Fruit fly (Drosophila melanogaster): ENCODE results near the gene CG6028.

The CG6028 gene

DNA sequence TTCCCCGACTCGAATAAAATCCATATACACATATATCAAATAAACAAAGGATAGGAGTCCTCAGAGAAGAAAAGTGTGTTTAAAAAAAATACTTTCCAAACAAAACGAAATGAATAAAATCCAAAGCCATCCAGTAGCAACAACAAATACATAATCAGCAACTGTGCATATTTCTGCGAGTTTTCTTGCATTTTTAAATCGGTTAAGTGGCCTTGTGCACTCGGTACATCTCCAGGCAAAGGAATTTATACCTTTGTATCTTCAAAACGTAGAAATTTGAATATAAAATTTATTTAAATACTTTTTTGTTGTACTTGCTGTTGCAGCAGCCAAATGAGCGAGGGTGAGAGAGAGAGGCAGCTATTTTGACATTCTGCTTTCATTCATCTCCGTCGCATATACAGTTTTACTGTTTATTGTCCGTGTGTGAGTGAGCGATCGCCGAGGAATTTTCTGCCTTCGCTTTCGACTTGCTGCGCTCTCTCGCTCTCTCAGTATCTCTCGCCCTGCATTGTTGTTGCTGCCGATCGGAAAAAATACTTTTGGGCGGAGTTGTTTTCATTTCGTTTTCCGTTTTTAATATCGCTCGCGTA lies 17.1 kb upstream of the CG6028 start:
- TF ChIP-seq CTCF (optimal IDR thresholded peaks at IDR 0.05) (no peak), CG8478 (optimal IDR thresholded peaks at IDR 0.05) (no peak)

DNA sequence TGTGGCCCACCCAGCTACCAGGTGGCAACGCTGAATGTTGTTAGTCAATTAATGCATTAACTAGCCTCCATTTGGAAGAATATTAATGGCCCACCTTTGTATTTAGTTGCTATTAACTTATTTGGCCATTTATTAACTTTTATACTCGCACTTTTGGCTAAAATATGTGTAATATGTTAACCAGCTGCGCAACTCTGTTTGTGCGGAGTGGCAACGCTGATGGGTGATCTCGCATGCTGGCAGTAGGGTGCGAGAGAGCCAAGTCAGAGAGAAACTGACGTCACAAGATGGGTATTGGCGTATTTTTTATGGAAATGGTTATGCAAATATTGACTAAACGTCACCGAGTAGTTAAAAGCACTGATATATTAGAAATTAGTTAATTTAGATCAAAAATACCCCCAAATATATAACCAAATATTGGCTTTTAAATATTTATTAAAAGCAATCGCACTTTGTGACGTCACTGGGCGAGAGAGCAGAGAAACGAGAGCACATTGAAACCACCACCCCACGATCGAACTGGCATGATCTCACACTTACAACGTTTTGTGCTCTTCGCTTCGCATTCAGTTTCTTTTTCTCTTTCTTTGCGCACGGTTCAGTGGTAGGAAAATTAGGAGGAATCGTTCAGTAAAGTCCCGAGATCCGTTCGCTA lies 16.4 kb upstream of the CG6028 start, which contains the start of gene how:
TSS of gene how (plus strand) at position 567 of the 658 bp plus-strand sequence.
- no peak for TF ChIP-seq CG8478 (optimal IDR thresholded peaks at IDR 0.05)
- peak in 1 of 2 experiments; percentile 52 for TF ChIP-seq CTCF (optimal IDR thresholded peaks at IDR 0.05)

DNA sequence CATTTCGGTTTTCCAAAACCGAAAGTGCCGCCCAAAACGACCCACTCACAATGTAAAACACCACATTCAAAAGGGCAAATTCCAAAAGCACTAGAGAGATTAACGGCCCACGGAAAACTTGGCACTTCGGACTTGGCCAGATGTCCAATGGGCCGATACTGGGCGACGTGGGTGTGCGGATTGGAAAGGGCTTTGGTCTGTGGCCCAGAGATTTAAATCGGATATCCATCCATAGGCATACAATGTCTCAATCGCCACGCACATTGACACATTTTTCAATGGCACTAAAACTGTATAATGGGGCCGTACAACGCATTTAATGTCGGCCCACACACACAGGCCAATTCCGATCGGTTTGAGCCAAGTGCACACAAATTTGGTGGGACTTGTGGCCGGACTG lies 15.1 kb upstream of the CG6028 start:
- no peak for TF ChIP-seq CG8478 (optimal IDR thresholded peaks at IDR 0.05)
- TF ChIP-seq CTCF (optimal IDR thresholded peaks at IDR 0.05) = no peak

DNA sequence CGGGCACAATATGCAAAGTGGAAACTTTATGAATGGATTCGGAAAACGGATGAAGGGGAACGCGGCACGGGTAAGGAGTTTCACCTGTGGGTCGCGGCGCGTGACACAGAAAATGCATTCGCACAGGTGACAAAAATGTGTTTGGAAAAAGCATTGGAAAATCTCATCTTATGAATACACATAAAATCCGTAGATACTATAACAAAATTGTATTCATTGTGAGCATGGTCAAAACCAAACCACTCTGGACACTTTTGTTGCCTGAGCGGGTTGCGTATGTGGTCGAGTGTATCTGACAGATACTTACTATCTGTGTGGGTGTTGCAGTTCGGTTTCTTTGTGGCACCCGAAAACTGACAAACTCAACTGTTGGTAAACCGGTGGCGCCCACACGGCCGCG lies 14.2 kb upstream of the CG6028 start:
- TF ChIP-seq CG8478 (optimal IDR thresholded peaks at IDR 0.05) (no peak), CTCF (optimal IDR thresholded peaks at IDR 0.05) (no peak)

DNA sequence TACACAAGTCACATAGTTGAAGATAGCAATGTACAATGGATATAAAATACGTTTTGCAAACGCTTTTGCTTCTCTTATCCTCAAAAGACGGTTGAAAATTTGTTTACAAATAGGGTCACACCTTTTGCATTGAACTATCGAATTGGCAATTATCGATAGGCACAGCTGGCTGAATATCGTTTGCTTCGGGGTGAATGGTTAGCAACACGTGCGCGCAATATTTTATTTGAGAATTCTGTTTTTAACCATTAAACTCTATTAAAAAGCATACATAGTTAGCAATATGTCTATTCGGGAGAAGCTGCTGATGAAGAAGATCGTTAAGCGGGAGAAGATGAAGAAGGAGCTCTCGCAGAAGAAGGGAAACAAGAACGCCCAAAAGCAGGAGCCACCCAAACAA lies 10.2 kb upstream of the CG6028 start:
- TF ChIP-seq CTCF (optimal IDR thresholded peaks at IDR 0.05) (peak in 1 of 2 experiments; percentile 26), CG8478 (optimal IDR thresholded peaks at IDR 0.05) (no peak)

DNA sequence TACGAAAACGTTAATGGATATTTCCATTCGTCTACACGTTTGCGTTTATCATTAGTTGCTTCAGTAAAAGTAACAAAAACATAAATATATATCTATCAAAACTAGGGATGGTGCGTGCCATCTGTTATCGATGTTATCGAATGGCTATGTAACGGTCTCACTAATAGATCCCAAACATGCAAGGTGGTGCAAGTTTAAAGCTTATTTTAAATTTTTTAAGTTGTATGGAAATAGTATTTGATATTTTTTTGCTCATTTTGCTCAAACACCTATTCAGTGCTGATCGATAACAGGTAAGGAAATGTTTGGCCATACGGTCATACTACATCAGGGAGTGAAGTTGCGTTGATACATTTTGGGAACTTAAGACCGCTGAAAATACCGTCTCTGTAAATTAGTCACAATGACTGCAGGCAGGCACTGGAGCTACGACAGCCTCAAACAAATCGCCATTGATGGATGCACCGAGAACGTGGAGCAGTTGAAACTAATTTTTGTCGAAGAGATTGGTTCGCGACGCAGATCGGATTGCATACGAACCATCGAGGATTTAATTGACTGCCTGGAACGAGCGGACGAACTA lies 8.9 kb upstream of the CG6028 start, which contains the start of the genes CG45099, CG6015, pit and Fadd:
TSS of gene CG45099 (minus strand) at position 127 of the 583 bp plus-strand sequence.
TSS of gene CG6015 (minus strand) at position 127 of the 583 bp plus-strand sequence.
TSS of gene pit (plus strand) at position 139 of the 583 bp plus-strand sequence.
TSS of gene Fadd (plus strand) at position 296 of the 583 bp plus-strand sequence.
- TF ChIP-seq CG8478 (optimal IDR thresholded peaks at IDR 0.05) (no peak), CTCF (optimal IDR thresholded peaks at IDR 0.05) (peak in 1 of 2 experiments; percentile 23)

DNA sequence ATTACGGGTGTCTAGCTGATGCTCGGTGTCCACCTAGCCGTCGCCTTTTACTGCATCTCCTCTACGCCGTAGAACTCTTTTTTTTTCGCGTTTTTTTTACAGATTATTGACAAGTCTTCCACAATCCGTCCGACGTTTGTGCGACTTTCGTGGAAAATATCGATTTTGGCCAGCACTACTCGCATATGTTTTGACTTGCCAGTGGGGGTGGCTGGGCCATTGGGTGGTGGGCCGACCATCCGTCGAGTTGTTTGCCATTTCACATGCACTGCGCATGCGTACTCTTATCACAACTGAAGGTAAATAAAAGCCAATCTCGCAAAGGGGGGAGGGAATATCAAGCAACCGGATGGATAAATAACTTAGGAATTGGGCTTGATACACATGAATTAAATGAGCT lies 6.4 kb upstream of the CG6028 start, which contains the start of gene CG13409:
TSS of gene CG13409 (minus strand) at position 163 of the 400 bp plus-strand sequence.
- TF ChIP-seq CTCF (optimal IDR thresholded peaks at IDR 0.05) (no peak), CG8478 (optimal IDR thresholded peaks at IDR 0.05) (no peak)

DNA sequence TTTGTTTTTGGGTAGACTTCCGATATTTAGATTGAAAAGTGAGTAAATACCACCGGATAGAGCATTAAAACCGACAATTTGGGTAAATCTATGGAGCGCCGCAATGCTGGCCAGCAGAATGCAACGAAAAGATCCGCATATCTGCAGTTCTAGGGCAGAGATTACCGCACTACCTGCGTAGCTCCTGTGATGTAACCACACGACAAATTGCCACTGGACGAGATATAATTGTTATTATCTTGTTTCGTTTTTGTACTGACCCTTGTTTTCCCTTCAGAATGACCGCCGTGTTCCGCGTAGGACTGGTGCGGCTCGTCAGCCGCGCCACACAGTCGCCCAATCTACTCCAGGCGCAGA lies 2.4 kb upstream of the CG6028 start:
- TF ChIP-seq CTCF (optimal IDR thresholded peaks at IDR 0.05) = no peak
- TF ChIP-seq CG8478 (optimal IDR thresholded peaks at IDR 0.05) = no peak

DNA sequence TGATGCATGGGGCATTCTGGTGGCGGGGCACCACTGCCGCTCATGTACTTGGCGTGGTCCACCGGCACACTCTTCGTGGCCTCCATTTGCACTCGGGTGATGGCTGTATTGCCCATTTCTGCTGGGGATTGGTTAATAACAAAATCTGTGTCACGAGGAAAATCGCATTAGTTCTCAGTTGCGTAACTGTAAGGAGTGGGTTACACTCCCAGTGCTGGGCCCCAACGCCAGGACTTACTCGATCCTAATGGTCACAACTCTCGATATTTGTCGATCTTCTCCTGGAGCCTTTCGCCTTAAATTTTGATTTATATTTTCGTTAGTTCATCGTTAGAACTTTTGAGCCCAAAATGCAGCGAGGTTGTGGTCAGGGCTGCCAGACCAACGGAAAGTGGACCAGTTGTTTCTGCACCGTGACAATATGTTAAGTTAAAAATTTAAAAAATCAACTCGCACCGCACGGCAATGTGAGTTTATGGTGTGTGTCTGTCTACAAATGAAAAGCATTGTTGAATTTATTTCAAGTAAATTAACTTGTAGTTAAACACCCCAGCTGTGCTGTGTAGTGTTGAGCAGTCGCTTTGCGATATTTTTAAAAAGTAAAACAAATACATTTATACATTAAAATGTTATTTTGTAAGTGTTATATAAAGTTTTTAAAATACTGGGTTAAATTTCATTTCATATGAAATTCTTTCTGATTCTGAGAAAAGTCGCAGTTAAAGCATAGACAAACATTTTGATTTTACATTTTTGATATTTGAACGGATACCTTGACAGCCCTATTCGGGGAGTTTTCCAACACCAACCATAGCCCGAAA lies 1.8 kb upstream of the CG6028 start, which contains the start of the genes Cchl and ND-42:
TSS of gene Cchl (minus strand) at position 559 of the 821 bp plus-strand sequence.
TSS of gene ND-42 (plus strand) at position 788 of the 821 bp plus-strand sequence.
- TF ChIP-seq CG8478 (optimal IDR thresholded peaks at IDR 0.05) = no peak
- no peak for TF ChIP-seq CTCF (optimal IDR thresholded peaks at IDR 0.05)

DNA sequence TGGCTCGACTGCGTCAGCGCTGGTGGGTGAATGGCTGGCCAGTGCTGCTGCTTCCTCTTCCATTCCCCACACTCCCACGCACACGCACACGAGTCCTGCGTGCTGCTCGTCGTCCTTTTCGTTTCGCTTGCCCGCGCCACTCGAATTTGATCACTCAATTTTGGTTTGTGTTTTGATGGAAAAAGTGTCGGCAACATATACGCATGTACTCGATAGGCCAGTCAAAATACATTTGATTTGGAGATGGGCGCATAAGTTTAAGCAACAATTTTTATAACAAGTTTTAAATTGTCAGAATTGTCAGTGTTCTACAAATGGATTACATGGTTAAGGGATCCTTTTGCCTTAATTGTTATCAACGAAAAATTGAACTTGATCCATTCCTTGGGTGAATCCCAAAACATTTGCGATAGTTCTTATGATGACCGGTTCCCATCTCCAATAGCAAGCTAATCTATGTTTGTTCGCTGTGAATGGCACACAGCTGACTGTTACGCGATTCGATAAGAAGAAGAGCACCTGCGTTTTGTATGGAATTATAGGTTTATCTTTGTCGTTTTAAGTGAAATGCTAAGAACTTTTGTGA lies 2.2 kb downstream of the CG6028 start, which contains the start of the genes Mitofilin and mRpL35:
TSS of gene Mitofilin (minus strand) at position 295 of the 586 bp plus-strand sequence.
TSS of gene mRpL35 (plus strand) at position 487 of the 586 bp plus-strand sequence.
- TF ChIP-seq CG8478 (optimal IDR thresholded peaks at IDR 0.05) = no peak
- TF ChIP-seq CTCF (optimal IDR thresholded peaks at IDR 0.05) = no peak

DNA sequence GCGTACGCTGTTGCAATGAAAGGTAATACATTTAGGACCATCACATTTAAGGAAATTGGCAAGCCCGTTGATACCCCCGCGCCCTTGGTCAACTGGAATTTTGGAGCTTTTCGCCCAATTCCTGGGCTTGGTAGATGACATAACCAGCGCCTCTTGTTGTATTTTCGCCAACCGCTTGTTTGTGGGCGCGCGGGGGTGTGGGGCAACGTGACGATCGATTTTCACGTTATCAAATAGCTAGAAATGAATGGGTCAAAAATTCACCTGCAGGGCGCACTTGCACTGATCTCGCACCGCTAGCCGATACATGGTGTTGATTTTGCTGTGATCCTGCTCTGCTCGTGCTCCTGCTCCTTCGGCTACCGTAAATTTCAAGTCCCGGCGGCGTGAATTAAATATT lies 2.7 kb downstream of the CG6028 start:
- TF ChIP-seq CG8478 (optimal IDR thresholded peaks at IDR 0.05) (no peak), CTCF (optimal IDR thresholded peaks at IDR 0.05) (no peak)

DNA sequence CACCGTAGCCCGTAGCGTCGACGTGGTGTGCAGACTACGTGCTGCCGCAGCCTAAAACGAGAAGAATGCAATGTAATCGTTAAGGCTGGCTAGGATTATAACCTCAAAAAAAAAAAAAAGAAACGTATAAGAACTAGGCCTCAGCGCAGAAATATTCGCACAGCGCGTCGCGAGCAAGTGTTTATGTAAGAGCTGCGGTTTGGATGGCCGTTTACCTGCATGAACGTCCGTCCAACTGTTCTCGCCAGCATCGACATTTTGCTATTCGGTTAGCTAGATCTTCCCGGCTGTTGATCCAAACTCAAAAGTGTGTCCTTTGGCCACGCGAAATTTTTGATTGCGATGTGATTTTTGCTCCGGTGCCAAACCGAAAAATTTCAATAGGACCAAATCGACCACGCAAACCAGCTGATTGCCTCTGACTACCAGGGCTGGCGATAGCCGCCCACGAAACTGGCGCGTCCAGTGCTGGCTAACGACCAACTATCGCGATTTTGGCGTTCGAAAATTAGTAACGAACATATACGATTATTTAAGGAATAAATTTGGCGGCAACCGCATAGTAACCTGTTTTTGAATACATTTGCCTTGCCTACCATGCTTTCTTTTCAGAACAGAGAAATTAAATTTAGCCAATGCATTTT lies 6.4 kb downstream of the CG6028 start, which contains the start of gene Idh3b:
TSS of gene Idh3b (minus strand) at position 606 of the 644 bp plus-strand sequence.
- no peak for TF ChIP-seq CG8478 (optimal IDR thresholded peaks at IDR 0.05)
- peak; percentile 6 to 39 for TF ChIP-seq CTCF (optimal IDR thresholded peaks at IDR 0.05)

DNA sequence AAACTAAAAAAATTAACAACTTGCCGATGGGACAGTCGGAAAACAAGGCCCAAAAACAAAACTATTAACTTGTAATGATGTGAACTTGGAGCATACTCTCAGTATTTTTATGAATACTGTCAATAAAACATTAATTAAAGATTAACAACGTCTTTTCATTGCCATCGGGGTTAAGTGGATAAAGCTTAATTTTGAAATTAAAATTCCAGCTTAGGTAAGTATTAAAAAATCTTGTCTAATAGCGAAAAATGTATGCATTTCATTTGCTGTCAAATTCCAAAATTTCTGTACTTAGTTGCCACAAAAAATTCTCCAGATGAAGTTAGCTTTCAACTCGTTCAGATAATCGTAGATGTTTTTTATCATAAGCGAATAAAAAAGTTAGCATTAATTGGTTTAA lies 10.9 kb downstream of the CG6028 start, which contains the start of gene Theg:
TSS of gene Theg (plus strand) at position 301 of the 400 bp plus-strand sequence.
- TF ChIP-seq CTCF (optimal IDR thresholded peaks at IDR 0.05) (no peak), CG8478 (optimal IDR thresholded peaks at IDR 0.05) (no peak)
